Fruit fly (Drosophila melanogaster) whole organism, adult: ENCODE measurements around the gene Srrm1.

Source experiments
- CG11617 ChIP-seq: fragments of 200-800 bp; sonication (Bioruptor generic); optimal IDR thresholded peaks from 2 replicates; lab custom pipeline; 2017; ENCODE audit warnings: mild to moderate bottlenecking, missing biosample characterization, missing genetic modification reagents, missing genetic modification characterization
- CG12768 ChIP-seq: fragments of 200-800 bp; sonication (Bioruptor generic); optimal IDR thresholded peaks from 2 replicates; lab custom pipeline; 2017; ENCODE audit warnings: missing biosample characterization, missing genetic modification characterization, mild to moderate bottlenecking, moderate library complexity, missing genetic modification reagents
- CG14711 ChIP-seq: fragments of 200-800 bp; sonication (Bioruptor generic); optimal IDR thresholded peaks from 2 replicates; lab custom pipeline; 2018; ENCODE audit warnings: missing biosample characterization, mild to moderate bottlenecking, missing genetic modification characterization, moderate library complexity
- CG1620 ChIP-seq: fragments of 200-800 bp; sonication (Bioruptor generic); optimal IDR thresholded peaks from 2 replicates; lab custom pipeline; 2016; ENCODE audit warnings: missing biosample characterization, missing genetic modification characterization
- CG33017 ChIP-seq: fragments of 200-800 bp; sonication (Bioruptor generic); optimal IDR thresholded peaks from 2 replicates; lab custom pipeline; 2018; ENCODE audit warnings: missing biosample characterization, mild to moderate bottlenecking, missing genetic modification characterization, moderate library complexity
- CG5204 ChIP-seq: fragments of 200-800 bp; sonication (Bioruptor generic); optimal IDR thresholded peaks from 2 replicates; lab custom pipeline; 2016; ENCODE audit warnings: missing biosample characterization, missing genetic modification characterization
- CG7045 ChIP-seq: fragments of 200-800 bp; sonication (Bioruptor generic); optimal IDR thresholded peaks from 2 replicates; lab custom pipeline; 2017; ENCODE audit warnings: missing biosample characterization, mild to moderate bottlenecking, missing genetic modification characterization
- CG7101 ChIP-seq: fragments of 200-800 bp; sonication (Bioruptor generic); optimal IDR thresholded peaks from 2 replicates; lab custom pipeline; 2018; ENCODE audit warnings: missing biosample characterization, mild to moderate bottlenecking, missing genetic modification characterization, moderate library complexity
- Clk ChIP-seq: fragments of 200-800 bp; sonication (Bioruptor generic); optimal IDR thresholded peaks from 2 replicates; lab custom pipeline; 2017; ENCODE audit warnings: missing biosample characterization, missing genetic modification characterization
- Crg-1 ChIP-seq: fragments of 200-800 bp; sonication (Bioruptor generic); optimal IDR thresholded peaks from 2 replicates; lab custom pipeline; 2016; ENCODE audit warnings: missing biosample characterization, missing genetic modification characterization
- Hr96 ChIP-seq: fragments of 200-800 bp; sonication (Bioruptor generic); optimal IDR thresholded peaks from 2 replicates; lab custom pipeline; 2016; ENCODE audit warnings: missing biosample characterization, missing genetic modification characterization
- Mnt ChIP-seq: fragments of 200-800 bp; sonication (Bioruptor generic); optimal IDR thresholded peaks from 2 replicates; lab custom pipeline; 2016; ENCODE audit warnings: missing biosample characterization, mild to moderate bottlenecking, missing genetic modification characterization
- bab1 ChIP-seq: fragments of 200-800 bp; sonication (Bioruptor generic); optimal IDR thresholded peaks from 3 replicates; lab custom pipeline; 2019; ENCODE audit warnings: missing biosample characterization, mild to moderate bottlenecking, missing genetic modification characterization, moderate library complexity
- cic ChIP-seq: fragments of 200-800 bp; sonication (Bioruptor generic); optimal IDR thresholded peaks from 2 replicates; lab custom pipeline; 2017; ENCODE audit warnings: missing biosample characterization, mild to moderate bottlenecking, missing genetic modification characterization, moderate library complexity
- cnc ChIP-seq, 2 experiments: fragments of >200 bp; optimal IDR thresholded peaks; 2 replicates each; lab custom pipeline; 2017
- kay ChIP-seq: fragments of 200-800 bp; sonication (Bioruptor generic); peaks from one replicate; lab custom pipeline; 2016; ENCODE audit warnings: missing biosample characterization, missing genetic modification characterization, borderline replicate concordance
- ovo ChIP-seq: fragments of 200-800 bp; sonication (Bioruptor generic); optimal IDR thresholded peaks from 2 replicates; lab custom pipeline; 2016; ENCODE audit warnings: missing biosample characterization, missing genetic modification characterization
- pad ChIP-seq: fragments of 200-800 bp; sonication (Bioruptor generic); optimal IDR thresholded peaks from 3 replicates; lab custom pipeline; 2017; ENCODE audit warnings: missing biosample characterization, missing genetic modification characterization, mild to moderate bottlenecking, moderate library complexity, missing genetic modification reagents
- tj ChIP-seq: fragments of 200-800 bp; sonication (Bioruptor generic); optimal IDR thresholded peaks from 3 replicates; lab custom pipeline; 2017; ENCODE audit warnings: missing biosample characterization, mild to moderate bottlenecking, missing genetic modification characterization, moderate library complexity
- toe ChIP-seq: fragments of 200-800 bp; sonication (Bioruptor generic); optimal IDR thresholded peaks from 2 replicates; lab custom pipeline; 2016; ENCODE audit warnings: missing biosample characterization, missing genetic modification characterization

Srrm1 gene

DNA sequence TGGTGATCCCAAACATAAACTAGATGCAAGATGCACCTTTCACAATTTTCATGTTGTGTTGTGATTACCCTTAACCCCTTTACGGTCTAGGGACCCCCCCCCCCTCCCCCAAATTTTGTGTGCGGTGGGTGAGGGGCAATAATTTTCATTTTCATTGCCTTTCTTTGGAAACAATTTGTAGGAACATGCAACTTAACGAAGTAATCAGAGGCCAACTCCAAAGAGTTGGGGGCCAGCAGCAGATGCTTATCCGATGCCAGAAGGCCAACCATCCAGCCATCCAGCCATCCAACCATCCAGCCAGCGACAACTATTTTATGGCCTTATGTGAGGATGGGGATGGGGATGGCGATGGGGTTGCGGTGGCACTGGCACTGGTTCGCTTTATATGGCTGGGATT is 28.3 kb downstream of the Srrm1 start:
- TF ChIP-seq ovo (GFP tag; lab: Kevin White, UChicago), result no peak
- TF ChIP-seq Mnt (GFP tag; lab: Kevin White, UChicago), result no peak
- no peak for TF ChIP-seq CG14711 (tag; lab: Kevin White, UChicago)
- TF ChIP-seq CG7101 (tag; lab: Kevin White, UChicago), result no peak
- TF ChIP-seq pad (GFP tag; lab: Kevin White, UChicago), result no peak
- no peak for TF ChIP-seq kay (GFP tag; lab: Kevin White, UChicago)
- no peak for TF ChIP-seq toe (GFP tag; lab: Kevin White, UChicago)
- no peak for TF ChIP-seq CG5204 (GFP tag; lab: Kevin White, UChicago)
- no peak for TF ChIP-seq Hr96 (GFP tag; lab: Kevin White, UChicago)
- TF ChIP-seq cic, result no peak
- no peak for TF ChIP-seq tj (GFP tag; lab: Kevin White, UChicago)

DNA sequence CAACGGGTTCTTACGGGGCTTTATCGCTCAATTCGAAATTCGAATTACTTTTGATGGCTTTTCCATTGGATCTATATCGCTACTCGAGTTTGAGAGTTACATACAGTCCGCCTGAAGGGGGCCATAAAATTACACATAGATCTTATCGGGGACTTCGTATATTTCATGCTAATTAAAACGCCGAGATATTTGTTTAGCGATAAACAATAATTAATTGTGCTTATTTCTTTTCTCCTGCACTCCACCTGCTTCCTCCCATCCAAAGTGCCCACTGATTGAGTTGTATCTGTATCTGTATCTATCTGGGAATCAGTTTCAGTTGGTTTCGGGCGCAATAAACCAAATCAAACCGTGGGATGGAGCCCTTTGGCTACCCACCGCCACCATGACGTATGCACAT is 29.0 kb downstream of the Srrm1 start:
- no peak for TF ChIP-seq CG7101 (tag; lab: Kevin White, UChicago)

DNA sequence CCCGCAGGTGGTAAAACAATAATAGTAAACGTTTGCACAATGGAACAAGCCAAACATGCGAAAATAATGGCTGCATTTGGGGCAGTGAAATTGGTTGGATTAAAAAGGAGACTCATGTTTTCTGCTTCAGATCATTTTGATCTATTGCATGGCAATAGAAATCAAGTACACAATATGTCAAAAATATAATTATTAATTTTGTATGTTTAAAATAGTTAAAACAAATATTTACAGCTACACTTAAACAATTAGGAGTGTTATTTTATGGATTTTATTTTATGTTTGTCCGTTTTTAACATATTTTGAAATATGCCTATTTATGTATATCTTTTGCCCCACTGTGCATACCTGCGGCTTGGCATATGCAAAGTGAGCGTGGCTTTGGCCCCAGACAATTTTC is 29.6 kb downstream of the Srrm1 start:
- TF ChIP-seq CG33017 (tag; lab: Kevin White, UChicago) (no peak), kay (GFP tag; lab: Kevin White, UChicago) (no peak), Mnt (GFP tag; lab: Kevin White, UChicago) (no peak), pad (GFP tag; lab: Kevin White, UChicago) (no peak), CG1620 (no peak), toe (GFP tag; lab: Kevin White, UChicago) (no peak), CG12768 (GFP tag; lab: Kevin White, UChicago) (no peak), CG11617 (GFP tag; lab: Kevin White, UChicago) (no peak), cic (no peak), Hr96 (GFP tag; lab: Kevin White, UChicago) (no peak), bab1 (GFP tag; lab: Kevin White, UChicago) (no peak), Crg-1 (GFP tag; lab: Kevin White, UChicago) (no peak)

DNA sequence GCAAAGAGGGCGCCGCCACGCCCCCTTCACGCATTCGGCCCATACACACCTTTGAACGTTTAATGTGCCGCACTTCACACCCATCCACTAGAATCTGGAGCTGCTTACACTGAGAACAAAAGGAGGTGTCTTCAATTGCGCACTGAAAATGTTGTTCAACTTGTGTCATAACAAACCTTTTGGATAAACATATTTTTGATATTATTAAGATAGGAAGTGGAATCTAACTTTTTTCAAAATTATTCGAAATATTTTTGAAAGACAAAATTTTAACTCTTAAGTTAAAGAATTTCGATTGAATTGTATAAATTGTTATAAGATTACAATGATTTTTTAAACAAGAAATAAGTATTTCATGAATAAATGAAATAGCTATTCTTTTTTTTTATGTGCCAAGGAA is 31.7 kb downstream of the Srrm1 start:
- no peak for TF ChIP-seq bab1 (GFP tag; lab: Kevin White, UChicago)
- no peak for TF ChIP-seq tj (GFP tag; lab: Kevin White, UChicago)
- no peak for TF ChIP-seq cic
- TF ChIP-seq ovo (GFP tag; lab: Kevin White, UChicago), result no peak

DNA sequence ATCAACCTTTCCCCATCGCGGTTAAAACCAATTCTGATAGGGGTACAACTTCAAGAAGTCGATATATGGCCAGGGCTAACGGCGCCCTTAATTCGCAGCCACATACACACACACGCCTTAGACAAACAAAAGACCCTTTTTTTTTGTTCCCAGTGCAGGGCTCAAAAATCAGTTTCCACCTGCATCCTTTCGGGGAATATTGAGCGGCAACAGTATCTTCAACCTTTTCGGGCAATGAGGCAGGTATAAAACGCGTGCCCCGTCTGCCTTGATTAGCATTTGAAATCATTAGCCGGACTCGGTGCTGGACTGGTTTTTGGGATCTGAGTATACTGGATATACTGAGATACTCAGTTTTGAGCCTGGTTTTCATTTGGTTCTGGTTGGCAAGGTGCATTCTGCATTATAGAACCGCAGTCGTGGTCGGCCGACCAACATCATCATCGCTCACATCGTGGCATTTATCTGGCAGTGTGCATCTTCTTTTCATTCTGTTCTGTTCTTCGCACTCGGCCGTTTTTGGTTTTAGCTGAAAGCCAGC is 37.5 kb downstream of the Srrm1 start:
- no peak for TF ChIP-seq CG5204 (GFP tag; lab: Kevin White, UChicago)
- TF ChIP-seq Mnt (GFP tag; lab: Kevin White, UChicago), result no peak
- TF ChIP-seq bab1 (GFP tag; lab: Kevin White, UChicago), result no peak

DNA sequence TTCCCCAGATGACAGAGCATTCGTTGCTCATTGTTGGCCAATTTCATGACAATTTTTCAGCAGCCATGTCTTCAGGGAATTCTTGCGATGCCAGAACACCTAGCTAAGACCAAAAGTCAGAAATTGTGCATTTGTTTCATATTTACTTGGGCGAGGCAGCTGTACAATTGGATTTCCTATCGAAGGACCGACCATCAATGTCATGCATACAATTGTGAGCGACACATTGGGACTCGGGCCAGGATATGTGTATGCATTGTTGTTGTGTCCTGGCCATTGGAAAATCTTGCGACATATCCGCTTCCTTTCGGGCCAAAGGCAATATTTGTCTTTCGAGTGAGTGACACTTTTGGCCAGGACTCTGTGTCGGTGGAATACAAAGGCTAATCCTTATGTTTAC is 40.7 kb downstream of the Srrm1 start:
- TF ChIP-seq bab1 (GFP tag; lab: Kevin White, UChicago) (no peak), cnc (optimal IDR thresholded peaks at IDR 0.05; lab: Kevin White, UChicago) (no peak), CG14711 (tag; lab: Kevin White, UChicago) (no peak), toe (GFP tag; lab: Kevin White, UChicago) (no peak), CG11617 (GFP tag; lab: Kevin White, UChicago) (no peak), CG1620 (no peak), CG33017 (tag; lab: Kevin White, UChicago) (no peak), tj (GFP tag; lab: Kevin White, UChicago) (no peak), CG7101 (tag; lab: Kevin White, UChicago) (no peak), Mnt (GFP tag; lab: Kevin White, UChicago) (no peak), cic (no peak), kay (GFP tag; lab: Kevin White, UChicago) (no peak), pad (GFP tag; lab: Kevin White, UChicago) (no peak), Hr96 (GFP tag; lab: Kevin White, UChicago) (no peak)

DNA sequence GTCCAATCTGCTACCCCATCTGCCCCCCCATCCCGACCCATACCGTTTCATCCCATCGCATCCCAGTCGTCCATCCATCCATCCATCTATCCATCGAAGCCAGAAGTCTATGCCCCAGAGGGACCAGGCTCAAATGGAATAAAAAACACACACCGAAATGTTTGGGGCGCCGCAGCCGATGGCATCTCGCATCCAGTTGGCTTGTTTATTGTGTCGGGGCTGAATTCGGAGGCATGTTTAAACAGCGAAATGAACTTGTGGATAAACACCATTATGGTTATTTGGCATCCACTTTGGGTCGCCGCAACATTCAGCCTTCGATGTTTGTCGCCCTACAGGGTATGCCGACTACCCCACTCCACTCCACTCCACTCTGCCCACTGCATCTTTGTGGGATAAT is 43.8 kb downstream of the Srrm1 start:
- TF ChIP-seq kay (GFP tag; lab: Kevin White, UChicago), result no peak
- TF ChIP-seq bab1 (GFP tag; lab: Kevin White, UChicago), result no peak
- TF ChIP-seq Clk (GFP tag; lab: Kevin White, UChicago), result no peak
- TF ChIP-seq CG5204 (GFP tag; lab: Kevin White, UChicago), result no peak
- TF ChIP-seq CG7045 (GFP tag; lab: Kevin White, UChicago), result no peak
- TF ChIP-seq cic, result no peak
- no peak for TF ChIP-seq CG1620
- TF ChIP-seq ovo (GFP tag; lab: Kevin White, UChicago), result no peak
- no peak for TF ChIP-seq cnc (optimal IDR thresholded peaks at IDR 0.05; lab: Kevin White, UChicago)
- TF ChIP-seq pad (GFP tag; lab: Kevin White, UChicago), result no peak
- TF ChIP-seq toe (GFP tag; lab: Kevin White, UChicago), result no peak
- no peak for TF ChIP-seq CG7101 (tag; lab: Kevin White, UChicago)
